Fruit fly (Drosophila melanogaster): ENCODE data around the gene CG9799.
A peak's percentile ranks its signal among the peaks of the same experiment; 100 is the strongest.

CG9799 gene

DNA sequence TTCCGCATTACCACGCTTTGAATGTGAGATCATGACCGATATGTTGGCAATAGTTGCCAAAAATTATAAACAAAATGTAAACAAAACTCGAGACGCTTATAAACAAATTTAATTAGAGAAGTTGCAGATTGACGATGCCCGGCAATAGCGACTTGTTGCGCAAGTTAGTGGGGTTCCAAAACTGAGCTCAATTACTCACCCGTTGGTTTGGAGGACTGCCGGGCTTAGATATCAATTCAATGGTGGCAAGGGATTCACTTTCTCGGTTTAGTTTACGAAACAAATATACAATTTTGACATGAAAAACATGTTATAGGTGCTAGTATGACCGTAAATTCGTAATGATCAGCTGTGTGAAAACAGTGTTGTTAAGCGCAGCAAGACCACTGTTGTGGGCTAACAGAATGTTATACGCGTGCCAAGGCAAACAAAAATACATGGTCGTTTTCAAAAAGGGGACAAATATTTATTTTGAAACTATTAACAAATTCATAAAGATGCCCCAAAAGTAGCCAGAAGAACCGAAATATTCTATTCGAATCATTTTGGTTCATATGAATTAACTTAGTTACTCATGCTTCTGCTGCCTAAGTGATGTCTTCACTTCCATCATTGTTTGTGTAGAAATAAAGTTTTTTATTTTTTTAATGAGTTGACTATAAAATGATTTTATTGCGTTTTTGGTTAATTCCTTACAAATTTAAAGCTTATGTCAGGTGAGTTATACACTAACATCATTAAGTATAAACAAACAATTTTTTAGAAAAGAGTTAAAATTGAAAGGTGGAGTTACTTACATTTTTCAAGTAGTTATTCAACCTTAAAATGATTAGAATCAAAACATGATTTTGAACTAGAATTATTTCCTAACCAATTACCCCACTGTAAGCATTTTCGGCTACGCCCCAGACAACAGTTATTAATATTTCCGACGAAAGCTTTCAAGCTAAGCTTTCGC is 21.7 kb downstream of the CG9799 start, which contains the start of gene Elp6:
Gene Elp6 (minus strand): TSS at position 350 of the 958 bp plus-strand sequence.
- TF ChIP-seq Hr39 (GFP tag; optimal IDR thresholded peaks at IDR 0.05) = peak; percentile 87
- peak; percentile 79 for TF ChIP-seq CG6808 (GFP tag; optimal IDR thresholded peaks at IDR 0.05)
- peak; percentile 74 for TF ChIP-seq Ets96B (tag; optimal IDR thresholded peaks at IDR 0.05)
- peak; percentile 80 for TF ChIP-seq CG6792 (GFP tag; optimal IDR thresholded peaks at IDR 0.05)
- TF ChIP-seq CG6163 (GFP tag; IDR thresholded peaks at IDR 0.05) = peak; percentile 73
- peak; percentile 72 for TF ChIP-seq fd59A (GFP tag; optimal IDR thresholded peaks at IDR 0.05)
- peak; percentile 60 for TF ChIP-seq Blimp-1 (GFP tag; optimal IDR thresholded peaks at IDR 0.05)
- TF ChIP-seq CG8632 (GFP tag; optimal IDR thresholded peaks at IDR 0.05) = peak; percentile 82
- TF ChIP-seq fd85E (GFP tag; optimal IDR thresholded peaks at IDR 0.05) = no peak
- TF ChIP-seq Smox (GFP tag; optimal IDR thresholded peaks at IDR 0.05) = peak; percentile 86
- TF ChIP-seq CG15336 (GFP tag; IDR thresholded peaks at IDR 0.05) = peak; percentile 60
- peak; percentile 84 for TF ChIP-seq net (GFP tag; optimal IDR thresholded peaks at IDR 0.05)
- peak; percentile 78 for TF ChIP-seq Ets21C (GFP tag; optimal IDR thresholded peaks at IDR 0.05)
- TF ChIP-seq CG6276 (GFP tag; optimal IDR thresholded peaks at IDR 0.05) = peak; percentile 79
- TF ChIP-seq CG3032 (tag; optimal IDR thresholded peaks at IDR 0.05) = peak; percentile 66
- peak; percentile 90 for TF ChIP-seq pdm3 (GFP tag; optimal IDR thresholded peaks at IDR 0.05)
- peak; percentile 78 for TF ChIP-seq CG10669 (GFP tag; optimal IDR thresholded peaks at IDR 0.05)
- TF ChIP-seq CG3919 (GFP tag; optimal IDR thresholded peaks at IDR 0.05) = peak; percentile 86
- peak; percentile 94 for TF ChIP-seq svp (GFP tag)
- TF ChIP-seq ss (GFP tag; optimal IDR thresholded peaks at IDR 0.05) = peak in 1 of 2 experiments; percentile 73
- TF ChIP-seq vri (GFP tag; optimal IDR thresholded peaks at IDR 0.05) = peak; percentile 58
- TF ChIP-seq esn (GFP tag; optimal IDR thresholded peaks at IDR 0.05) = peak; percentile 94
- TF ChIP-seq CG32006 (GFP tag; optimal IDR thresholded peaks at IDR 0.05) = peak; percentile 92
- peak; percentile 50 for TF ChIP-seq fkh (GFP tag; optimal IDR thresholded peaks at IDR 0.05)
- TF ChIP-seq Met (GFP tag; optimal IDR thresholded peaks at IDR 0.05) = peak; percentile 85
- TF ChIP-seq CG8119 (GFP tag; IDR thresholded peaks at IDR 0.05) = peak; percentile 56; the same call in 2 of the 3 replicates
- peak; percentile 86 for TF ChIP-seq Sox15 (GFP tag; optimal IDR thresholded peaks at IDR 0.05)
- no peak for TF ChIP-seq Eip93F (GFP tag; optimal IDR thresholded peaks at IDR 0.05)
- TF ChIP-seq CG31627 (GFP tag; optimal IDR thresholded peaks at IDR 0.05) = peak; percentile 90
- peak; percentile 81 for TF ChIP-seq eg (GFP tag; IDR thresholded peaks at IDR 0.05)
- peak in 1 of 2 experiments; percentile 93 for TF ChIP-seq salr (GFP tag; optimal IDR thresholded peaks at IDR 0.05)
- TF ChIP-seq dsx (GFP tag; optimal IDR thresholded peaks at IDR 0.05; ENCODE audit: poor library complexity, severe bottlenecking) = peak; percentile 54
- peak; percentile 82 for TF ChIP-seq CG34406 (GFP tag; optimal IDR thresholded peaks at IDR 0.05)
- TF ChIP-seq CG11762 (GFP tag; optimal IDR thresholded peaks at IDR 0.05; ENCODE audit: insufficient read depth) = peak; percentile 87
- peak; percentile 88 for TF ChIP-seq CG10631 (GFP tag; optimal IDR thresholded peaks at IDR 0.05)
- TF ChIP-seq acj6 (GFP tag; optimal IDR thresholded peaks at IDR 0.05) = peak; percentile 82
- no peak for TF ChIP-seq Hr38 (GFP tag; optimal IDR thresholded peaks at IDR 0.05)
- peak; percentile 75 for TF ChIP-seq CG11902 (GFP tag; optimal IDR thresholded peaks at IDR 0.05)
- TF ChIP-seq CG4318 (GFP tag; optimal IDR thresholded peaks at IDR 0.05) = peak; percentile 81
- peak; percentile 79 for TF ChIP-seq spab (GFP tag; optimal IDR thresholded peaks at IDR 0.05)
- TF ChIP-seq CG1621 (tag; optimal IDR thresholded peaks at IDR 0.05) = peak; percentile 28
- peak; percentile 60 for TF ChIP-seq Gug (GFP tag; IDR thresholded peaks at IDR 0.05)
- peak; percentile 85 for TF ChIP-seq OdsH (GFP tag; optimal IDR thresholded peaks at IDR 0.05)
- peak; percentile 84 for TF ChIP-seq cyc (GFP tag; optimal IDR thresholded peaks at IDR 0.05)
- peak; percentile 95 for TF ChIP-seq Eip78C (GFP tag)
- peak; percentile 79 for TF ChIP-seq Sox102F (GFP tag; optimal IDR thresholded peaks at IDR 0.05)
- peak; percentile 21 for TF ChIP-seq CG16779 (tag; optimal IDR thresholded peaks at IDR 0.05)
- peak; percentile 89 for TF ChIP-seq topi (GFP tag; optimal IDR thresholded peaks at IDR 0.05)
- TF ChIP-seq dac (GFP tag; optimal IDR thresholded peaks at IDR 0.05) = peak; percentile 57
